Worm (Caenorhabditis elegans): ENCODE measurements around the gene str-101.

Gene str-101

DNA sequence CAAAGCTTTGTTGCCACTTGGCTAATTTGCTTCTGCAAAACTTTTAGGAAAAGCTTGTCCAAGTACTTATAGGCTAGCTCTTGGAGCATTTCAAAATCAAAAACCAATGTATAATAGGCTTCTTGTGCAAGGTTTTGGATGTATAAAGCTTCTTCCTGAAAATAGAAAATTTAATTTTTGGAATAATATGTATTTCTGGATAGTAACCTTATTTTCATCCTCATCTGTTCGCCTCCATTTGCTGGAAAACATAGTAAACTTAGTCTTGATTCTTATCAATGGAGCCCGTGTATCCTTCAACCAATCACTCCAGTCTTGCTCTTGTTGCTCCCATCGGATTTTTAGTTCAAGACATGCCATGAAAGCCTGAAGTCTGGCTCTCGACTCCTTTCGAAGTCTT lies 4.9 kb upstream of the str-101 start, which contains the start of gene Y6E2A.4 (continued):
- no peak for TF ChIP-seq Y56A3A.18 (GFP tag; IDR thresholded peaks at IDR 0.05)
- no peak for TF ChIP-seq ets-4 (GFP tag; optimal IDR thresholded peaks at IDR 0.05)
- TF ChIP-seq aptf-3 (GFP tag; IDR thresholded peaks at IDR 0.05) = no peak
- TF ChIP-seq F39B2.1 (GFP tag; IDR thresholded peaks at IDR 0.05) = no peak
- no peak for TF ChIP-seq K11D2.4 (GFP tag; IDR thresholded peaks at IDR 0.05)
- TF ChIP-seq aptf-2 (GFP tag; conservative IDR thresholded peaks at IDR 0.05) = no peak

DNA sequence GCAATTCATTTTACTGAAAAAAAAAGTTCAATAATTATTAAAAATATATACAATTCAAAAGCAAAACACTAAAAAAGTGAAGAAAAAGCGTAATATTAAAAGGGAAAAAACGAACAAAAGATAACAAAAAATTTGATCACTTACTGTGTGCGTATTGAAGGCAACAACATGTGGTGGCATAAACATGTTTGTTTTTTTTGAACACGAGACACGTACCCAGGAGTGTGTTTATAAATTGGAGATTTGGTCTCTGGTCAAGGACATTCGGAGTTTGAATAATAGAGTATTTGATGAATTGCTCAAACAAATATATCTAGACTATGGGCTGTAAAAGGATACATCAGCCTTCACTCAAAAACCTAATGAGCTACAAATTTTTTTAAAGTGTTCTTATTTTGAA lies 3.8 kb upstream of the str-101 start:
- TF ChIP-seq C17E4.6 (GFP tag; IDR thresholded peaks at IDR 0.05) = no peak
- TF ChIP-seq madf-8 (GFP tag; conservative IDR thresholded peaks at IDR 0.05) = no peak
- no peak for TF ChIP-seq madf-10 (tag; optimal IDR thresholded peaks at IDR 0.05)
- no peak for TF ChIP-seq B0336.3 (GFP tag; IDR thresholded peaks at IDR 0.05)
- TF ChIP-seq let-526 (GFP tag; IDR thresholded peaks at IDR 0.05) = no peak
- TF ChIP-seq efl-1 (GFP tag; optimal IDR thresholded peaks at IDR 0.05) = no peak

DNA sequence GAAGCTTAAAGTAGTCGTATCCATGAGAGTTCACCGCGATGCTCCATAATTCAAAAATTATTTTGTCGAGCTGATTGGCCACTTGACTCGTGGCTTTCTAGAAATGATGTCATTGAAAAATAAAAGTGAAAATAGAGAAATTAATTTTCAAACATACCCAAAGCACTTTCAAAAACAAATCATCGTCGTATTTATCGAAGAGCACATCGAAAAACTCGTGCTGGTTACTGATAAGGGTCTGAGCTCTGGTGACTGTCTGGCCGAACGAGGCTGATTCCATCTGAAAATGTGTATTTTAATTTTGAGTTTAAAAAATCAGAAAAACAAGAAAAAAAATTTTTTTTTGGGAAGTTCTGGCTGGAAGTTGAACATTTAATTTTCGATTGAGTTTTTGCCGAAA lies 587 bp upstream of the str-101 start:
- TF ChIP-seq egl-18 (GFP tag; IDR thresholded peaks at IDR 0.05) (no peak), attf-3 (GFP tag; conservative IDR thresholded peaks at IDR 0.05) (no peak), tbx-9 (tag; optimal IDR thresholded peaks at IDR 0.05; ENCODE audit: borderline replicate concordance) (no peak), mcd-1 (GFP tag; IDR thresholded peaks at IDR 0.05) (no peak), him-1 (tag; optimal IDR thresholded peaks at IDR 0.05) (no peak), lsl-1 (GFP tag; optimal IDR thresholded peaks at IDR 0.05) (no peak)

DNA sequence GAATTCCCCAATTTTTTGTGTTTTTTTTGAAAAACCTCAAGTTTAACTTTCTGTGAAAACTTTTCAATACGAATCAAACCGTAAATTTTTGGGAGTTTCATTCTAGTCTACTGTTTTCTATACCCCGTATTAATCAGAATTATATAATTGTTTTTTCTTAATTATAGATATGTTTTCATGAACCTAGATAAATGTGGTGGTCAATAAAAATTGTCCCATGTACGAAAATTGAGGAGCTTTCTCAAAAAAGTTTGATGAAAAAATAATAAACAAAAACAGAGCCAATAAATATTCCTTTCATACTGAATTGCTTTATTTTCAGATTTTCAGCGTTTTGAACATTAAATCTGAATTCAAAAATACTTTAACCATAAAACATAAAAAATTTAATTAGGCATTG lies 1.4 kb downstream of the str-101 start, which contains the start of gene Y6E2A.1:
Gene Y6E2A.1 (minus strand): TSS at position 101 of the 400 bp plus-strand sequence.
- TF ChIP-seq cebp-1 (GFP tag; IDR thresholded peaks at IDR 0.05) (no peak), cebp-1 (tag; optimal IDR thresholded peaks at IDR 0.05) (no peak), F37B4.10 (GFP tag; IDR thresholded peaks at IDR 0.05) (no peak), F52B5.7 (tag; optimal IDR thresholded peaks at IDR 0.05) (no peak), B0261.1 (tag; optimal IDR thresholded peaks at IDR 0.05) (no peak), hmg-20 (GFP tag; IDR thresholded peaks at IDR 0.05) (no peak), repo-1 (tag; optimal IDR thresholded peaks at IDR 0.05) (no peak), pha-4 (tag; optimal IDR thresholded peaks at IDR 0.05) (no peak), mel-28 (tag; optimal IDR thresholded peaks at IDR 0.05; ENCODE audit: borderline replicate concordance) (no peak), attf-5 (GFP tag; optimal IDR thresholded peaks at IDR 0.05) (no peak), dox-1 (GFP tag; IDR thresholded peaks at IDR 0.05) (no peak), atf-7 (tag; optimal IDR thresholded peaks at IDR 0.05) (no peak), dpff-1 (tag; optimal IDR thresholded peaks at IDR 0.05) (no peak)

DNA sequence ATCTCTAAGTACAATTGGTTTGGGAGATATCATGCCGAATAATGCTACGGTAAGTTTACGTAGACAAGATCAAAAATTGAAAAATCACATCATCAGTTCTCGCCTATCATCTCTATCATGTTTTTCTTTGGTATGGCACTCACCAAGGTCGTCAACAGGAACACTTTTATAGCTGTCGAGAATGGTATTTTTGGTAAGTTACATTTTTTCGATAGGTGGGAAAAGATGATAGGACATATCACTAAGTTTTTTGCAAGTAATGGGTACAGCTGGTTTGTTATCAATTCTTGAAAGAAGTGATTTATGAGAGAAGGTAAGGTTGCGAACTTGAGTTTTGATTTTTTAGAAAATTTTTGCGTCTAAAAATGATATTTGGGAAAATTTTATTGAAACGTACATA lies 3.8 kb downstream of the str-101 start:
- peak; percentile 27 for TF ChIP-seq somi-1 (GFP tag; optimal IDR thresholded peaks at IDR 0.05)
- TF ChIP-seq nfya-1 (tag; optimal IDR thresholded peaks at IDR 0.05; ENCODE audit: borderline replicate concordance, insufficient read depth) = no peak
- no peak for TF ChIP-seq mel-28 (tag; optimal IDR thresholded peaks at IDR 0.05; ENCODE audit: borderline replicate concordance)

DNA sequence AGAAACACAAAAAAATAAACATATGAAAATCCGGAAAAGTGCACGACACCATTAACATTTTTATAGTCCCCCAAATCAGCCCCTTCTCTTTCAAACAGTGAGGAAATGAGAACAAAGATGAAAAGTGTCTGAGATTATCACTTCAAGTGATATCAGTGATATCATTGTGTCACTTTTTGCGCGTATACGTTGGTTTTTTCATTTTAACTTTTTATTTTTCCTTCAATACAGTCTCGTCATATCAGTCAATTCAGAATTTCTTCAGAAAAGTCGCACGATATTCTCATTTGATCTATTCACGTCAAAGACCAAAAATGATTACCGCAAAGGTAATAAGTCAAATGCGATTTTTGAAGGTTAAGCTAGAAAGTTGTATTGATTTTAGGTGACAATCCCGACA lies 7.1 kb downstream of the str-101 start, which contains the start of gene twk-34:
Gene twk-34 (plus strand): TSS at position 216 of the 400 bp plus-strand sequence.
- TF ChIP-seq egl-44 (GFP tag; IDR thresholded peaks at IDR 0.05) = no peak
- no peak for TF ChIP-seq akir-1 (GFP tag; optimal IDR thresholded peaks at IDR 0.05)
- no peak for TF ChIP-seq attf-3 (GFP tag; conservative IDR thresholded peaks at IDR 0.05)
